In genomic region chrII:1315245-1315644, ce11 we compare ENCODE assay signal across 5 worm cellular contexts.
TF ChIP-seq lines count a peak whose summit lies in the region.

No protein-coding gene starts in this region.

TF ChIP-seq in whole organism, L1 larva, 84 proteins besides CTCF, POLR2A, EP300 and RAD21 (continues in another document):
- no peak for TF ChIP-seq mef-2 (tag; optimal IDR thresholded peaks at IDR 0.05; lab: Kevin White, UChicago)
- no peak for TF ChIP-seq ceh-63 (GFP tag; optimal IDR thresholded peaks at IDR 0.05; lab: Kevin White, UChicago)
- peak; percentile 50 for TF ChIP-seq lin-14 (GFP tag; optimal IDR thresholded peaks at IDR 0.05; lab: Kevin White, UChicago)
- TF ChIP-seq dsc-1 (tag; optimal IDR thresholded peaks at IDR 0.05; lab: Kevin White, UChicago) = no peak
- peak; percentile 91 for TF ChIP-seq blmp-1 (tag; optimal IDR thresholded peaks at IDR 0.05; lab: Kevin White, UChicago)
- TF ChIP-seq ets-5 (GFP tag; IDR thresholded peaks at IDR 0.05; lab: Robert Waterston, UW) = no peak
- TF ChIP-seq lin-39 (tag; optimal IDR thresholded peaks at IDR 0.05; lab: Kevin White, UChicago) = no peak
- TF ChIP-seq nhr-71 (tag; optimal IDR thresholded peaks at IDR 0.05; lab: Kevin White, UChicago) = peak; percentile 23
- no peak for TF ChIP-seq xbp-1 (tag; optimal IDR thresholded peaks at IDR 0.05; lab: Kevin White, UChicago)
- TF ChIP-seq mab-9 (GFP tag; IDR thresholded peaks at IDR 0.05; lab: Robert Waterston, UW) = no peak
- no peak for TF ChIP-seq ceh-88 (GFP tag; IDR thresholded peaks at IDR 0.05; lab: Robert Waterston, UW)
- no peak for TF ChIP-seq fos-1 (tag; optimal IDR thresholded peaks at IDR 0.05; lab: Kevin White, UChicago)
- TF ChIP-seq nhr-237 (tag; optimal IDR thresholded peaks at IDR 0.05; lab: Kevin White, UChicago) = no peak
- TF ChIP-seq C04F5.9 (tag; optimal IDR thresholded peaks at IDR 0.05; lab: Kevin White, UChicago) = no peak
- TF ChIP-seq nhr-28 (tag; optimal IDR thresholded peaks at IDR 0.05; lab: Kevin White, UChicago) = no peak
- TF ChIP-seq mdl-1 (tag; optimal IDR thresholded peaks at IDR 0.05; lab: Kevin White, UChicago) = no peak
- no peak for TF ChIP-seq ceh-82 (tag; optimal IDR thresholded peaks at IDR 0.05; lab: Kevin White, UChicago)
- TF ChIP-seq nhr-77 (tag; optimal IDR thresholded peaks at IDR 0.05; lab: Kevin White, UChicago) = no peak
- peak; percentile 64 for TF ChIP-seq nhr-85 (tag; lab: Kevin White, UChicago)

TF ChIP-seq in whole organism, L2 larva, 48 proteins besides CTCF, POLR2A, EP300 and RAD21:
- TF ChIP-seq blmp-1 (tag; optimal IDR thresholded peaks at IDR 0.05; lab: Kevin White, UChicago; ENCODE audit: insufficient read depth) (peak; percentile 29), unc-55 (GFP tag; optimal IDR thresholded peaks at IDR 0.05; lab: Kevin White, UChicago) (no peak), fos-1 (tag; optimal IDR thresholded peaks at IDR 0.05; lab: Kevin White, UChicago) (peak; percentile 28)

TF ChIP-seq in whole organism, L3 larva, 47 proteins besides CTCF, POLR2A, EP300 and RAD21:
- TF ChIP-seq nhr-76 (tag; optimal IDR thresholded peaks at IDR 0.05; lab: Kevin White, UChicago) (no peak), elt-3 (tag; optimal IDR thresholded peaks at IDR 0.05; lab: Kevin White, UChicago) (peak in 1 of 3 experiments; percentile 5), elt-2 (tag; optimal IDR thresholded peaks at IDR 0.05; lab: Kevin White, UChicago) (peak; percentile 52)

TF ChIP-seq in whole organism, L4 larva, 104 proteins besides CTCF, POLR2A, EP300 and RAD21:
- no peak for TF ChIP-seq lin-13 (GFP tag; optimal IDR thresholded peaks at IDR 0.05; lab: Kevin White, UChicago)
- TF ChIP-seq unc-130 (GFP tag; optimal IDR thresholded peaks at IDR 0.05; lab: Kevin White, UChicago) = no peak
- peak; percentile 77 for TF ChIP-seq dmd-6 (GFP tag; IDR thresholded peaks at IDR 0.05; lab: Robert Waterston, UW)
- no peak for TF ChIP-seq mep-1 (tag; optimal IDR thresholded peaks at IDR 0.05; lab: Kevin White, UChicago)
- TF ChIP-seq nhr-28 (tag; optimal IDR thresholded peaks at IDR 0.05; lab: Kevin White, UChicago) = peak; percentile 84
- no peak for TF ChIP-seq hmg-1.1 (GFP tag; IDR thresholded peaks at IDR 0.05; lab: Robert Waterston, UW)
- 0 out of 2 replicates have a peak, but pooled peaks have one; percentile 14 for TF ChIP-seq lin-1 (GFP tag; IDR thresholded peaks at IDR 0.05; lab: Robert Waterston, UW)
- TF ChIP-seq unc-39 (tag; optimal IDR thresholded peaks at IDR 0.05; lab: Kevin White, UChicago) = no peak
- TF ChIP-seq hlh-11 (tag; optimal IDR thresholded peaks at IDR 0.05; lab: Kevin White, UChicago) = peak; percentile 61
- peak; percentile 49 for TF ChIP-seq zfp-2 (tag; optimal IDR thresholded peaks at IDR 0.05; lab: Kevin White, UChicago)
- no peak for TF ChIP-seq pha-4 (GFP tag; IDR thresholded peaks at IDR 0.05; lab: Robert Waterston, UW)
- TF ChIP-seq pha-4 (tag; optimal IDR thresholded peaks at IDR 0.05; lab: Kevin White, UChicago) = no peak
- TF ChIP-seq T26A8.4 (GFP tag; IDR thresholded peaks at IDR 0.05; lab: Robert Waterston, UW) = no peak
- no peak for TF ChIP-seq F49E8.2 (tag; optimal IDR thresholded peaks at IDR 0.05; lab: Kevin White, UChicago; ENCODE audit: borderline replicate concordance)
- TF ChIP-seq gei-8 (GFP tag; optimal IDR thresholded peaks at IDR 0.05; lab: Kevin White, UChicago) = no peak
- no peak for TF ChIP-seq php-3 (GFP tag; IDR thresholded peaks at IDR 0.05; lab: Robert Waterston, UW)
- TF ChIP-seq ama-1 (optimal IDR thresholded peaks at IDR 0.05; lab: Kevin White, UChicago) = no peak
- TF ChIP-seq Y5F2A.4 (GFP tag; optimal IDR thresholded peaks at IDR 0.05; lab: Kevin White, UChicago) = no peak
- no peak for TF ChIP-seq lin-29 (GFP tag; IDR thresholded peaks at IDR 0.05; lab: Robert Waterston, UW)
- TF ChIP-seq D1046.2 (GFP tag; IDR thresholded peaks at IDR 0.05; lab: Robert Waterston, UW) = no peak
- no peak for TF ChIP-seq nhr-237 (tag; optimal IDR thresholded peaks at IDR 0.05; lab: Kevin White, UChicago)
- TF ChIP-seq dpl-1 (GFP tag; optimal IDR thresholded peaks at IDR 0.05; lab: Kevin White, UChicago) = no peak
- peak; percentile 87 for TF ChIP-seq mxl-3 (GFP tag; optimal IDR thresholded peaks at IDR 0.05; lab: Kevin White, UChicago)
- TF ChIP-seq nhr-102 (tag; optimal IDR thresholded peaks at IDR 0.05; lab: Kevin White, UChicago) = no peak
- peak; percentile 58; the same call in 1 of the 2 replicates for TF ChIP-seq tra-1 (GFP tag; IDR thresholded peaks at IDR 0.05; lab: Robert Waterston, UW)
- TF ChIP-seq mdl-1 (tag; optimal IDR thresholded peaks at IDR 0.05; lab: Kevin White, UChicago) = peak in 1 of 2 experiments; percentile 54
- peak; percentile 23 for TF ChIP-seq pqm-1 (tag; optimal IDR thresholded peaks at IDR 0.05; lab: Kevin White, UChicago)
- no peak for TF ChIP-seq duxl-1 (tag; optimal IDR thresholded peaks at IDR 0.05; lab: Kevin White, UChicago; ENCODE audit: poor library complexity)
- TF ChIP-seq skn-1 (tag; optimal IDR thresholded peaks at IDR 0.05; lab: Kevin White, UChicago) = no peak

TF ChIP-seq in whole organism, young adult, 124 proteins besides CTCF, POLR2A, EP300 and RAD21:
- TF ChIP-seq nhr-80 (tag; optimal IDR thresholded peaks at IDR 0.05; lab: Kevin White, UChicago) = peak; percentile 70
- peak; percentile 43 for TF ChIP-seq lin-40 (tag; optimal IDR thresholded peaks at IDR 0.05; lab: Kevin White, UChicago)
- TF ChIP-seq sea-2 (GFP tag; IDR thresholded peaks at IDR 0.05; lab: Robert Waterston, UW) = no peak
- peak; percentile 49 for TF ChIP-seq ztf-26 (tag; optimal IDR thresholded peaks at IDR 0.05; lab: Kevin White, UChicago)
- no peak for TF ChIP-seq T07F8.4 (tag; optimal IDR thresholded peaks at IDR 0.05; lab: Kevin White, UChicago)
- peak; percentile 71 for TF ChIP-seq K11D2.4 (GFP tag; IDR thresholded peaks at IDR 0.05; lab: Robert Waterston, UW)
- TF ChIP-seq let-607 (tag; optimal IDR thresholded peaks at IDR 0.05; lab: Kevin White, UChicago) = peak in 1 of 2 experiments; percentile 25
- no peak for TF ChIP-seq madf-6 (GFP tag; IDR thresholded peaks at IDR 0.05; lab: Robert Waterston, UW)
- peak; percentile 4 for TF ChIP-seq atf-7 (tag; optimal IDR thresholded peaks at IDR 0.05; lab: Kevin White, UChicago)
